Fruit fly (Drosophila melanogaster) whole organism, pupa: ENCODE measurements around the gene Tango2.

Source experiments
- CG12605 ChIP-seq: fragments of 200-800 bp; sonication (Bioruptor generic); IDR thresholded peaks from 2 replicates; pipeline ENCODE4 v1.3.6; 2022; ENCODE audit warnings: missing biosample characterization, missing genetic modification characterization
- CG15710 ChIP-seq: fragments of 200-800 bp; sonication (Bioruptor generic); optimal IDR thresholded peaks from 2 replicates; lab custom pipeline; 2018; ENCODE audit warnings: missing biosample characterization, mild to moderate bottlenecking, missing genetic modification characterization, moderate library complexity
- CG32121 ChIP-seq: fragments of 200-800 bp; sonication (Bioruptor generic); IDR thresholded peaks from 2 replicates; pipeline ENCODE4 v1.3.6; 2022; ENCODE audit warnings: missing biosample characterization, missing genetic modification characterization
- CG9948 ChIP-seq: fragments of 200-800 bp; sonication (Bioruptor generic); optimal IDR thresholded peaks from 2 replicates; lab custom pipeline; 2018; ENCODE audit warnings: missing biosample characterization, mild to moderate bottlenecking, missing genetic modification characterization, moderate library complexity
- D1 ChIP-seq: fragments of 200-800 bp; sonication (Bioruptor generic); optimal IDR thresholded peaks from 2 replicates; lab custom pipeline; 2018; ENCODE audit warnings: missing biosample characterization, mild to moderate bottlenecking, missing genetic modification characterization, moderate library complexity
- Pif1A ChIP-seq: fragments of 200-800 bp; sonication (Bioruptor generic); optimal IDR thresholded peaks from 3 replicates; lab custom pipeline; 2016; ENCODE audit warnings: missing biosample characterization, missing genetic modification characterization
- Pif1B ChIP-seq: fragments of 200-800 bp; sonication (Bioruptor generic); optimal IDR thresholded peaks from 3 replicates; lab custom pipeline; 2016; ENCODE audit warnings: missing biosample characterization, missing genetic modification characterization
- Snoo ChIP-seq: fragments of 200-800 bp; sonication (Bioruptor generic); optimal IDR thresholded peaks from 3 replicates; lab custom pipeline; 2017; ENCODE audit warnings: missing biosample characterization, mild to moderate bottlenecking, missing genetic modification characterization, inconsistent platforms

dm6 chrX:13593667-13594066, 23.1 kb upstream of the Tango2 start:
- TF ChIP-seq D1 (tag; lab: Kevin White, UChicago) = no peak
- TF ChIP-seq Pif1A (GFP tag; lab: Kevin White, UChicago) = no peak
- no peak for TF ChIP-seq CG12605
- no peak for TF ChIP-seq CG15710 (tag; lab: Kevin White, UChicago)
- TF ChIP-seq CG9948 (tag; lab: Kevin White, UChicago) = no peak
- TF ChIP-seq Pif1B (GFP tag; lab: Kevin White, UChicago) = no peak
- no peak for TF ChIP-seq CG32121 (GFP tag; lab: Robert Waterston, UW)
- TF ChIP-seq Snoo = no peak
